Worm (Caenorhabditis elegans) whole organism, young adult: ENCODE data around the gene C02H6.3.

Source experiments
- ama-1 ChIP-seq, 3 experiments: fragments of 150-350 bp in 1 of 3; sonication (generic microtip) in 2 of 3; optimal IDR thresholded peaks; 2 replicates each; lab custom pipeline; 2014 to 2018; ENCODE audit warnings: missing biosample characterization in 2 of 3, missing genetic modification characterization in 2 of 3, missing genetic modification reagents in 2 of 3
- lsy-27 ChIP-seq: sonication (generic microtip); optimal IDR thresholded peaks from 2 replicates; lab custom pipeline; 2017; ENCODE audit warnings: missing genetic modification characterization, mild to moderate bottlenecking, missing compliant biosample characterization, antibody characterized with exemption, missing genotype, borderline replicate concordance; ENCODE audit not compliant: insufficient read depth

ce11 chrV:7434805-7435363 lies 47.2 kb upstream of the C02H6.3 start:
- TF ChIP-seq ama-1 (optimal IDR thresholded peaks at IDR 0.05; lab: Kevin White, UChicago) (peak; percentile 67), ama-1 (GFP tag; optimal IDR thresholded peaks at IDR 0.05; lab: Kevin White, UChicago) (no peak), lsy-27 (tag; lab: Kevin White, UChicago) (no peak)
